Worm (Caenorhabditis elegans): ENCODE results near the gene F42C5.5.
A peak's percentile ranks its signal among the peaks of the same experiment; 100 is the strongest.

Gene F42C5.5

DNA sequence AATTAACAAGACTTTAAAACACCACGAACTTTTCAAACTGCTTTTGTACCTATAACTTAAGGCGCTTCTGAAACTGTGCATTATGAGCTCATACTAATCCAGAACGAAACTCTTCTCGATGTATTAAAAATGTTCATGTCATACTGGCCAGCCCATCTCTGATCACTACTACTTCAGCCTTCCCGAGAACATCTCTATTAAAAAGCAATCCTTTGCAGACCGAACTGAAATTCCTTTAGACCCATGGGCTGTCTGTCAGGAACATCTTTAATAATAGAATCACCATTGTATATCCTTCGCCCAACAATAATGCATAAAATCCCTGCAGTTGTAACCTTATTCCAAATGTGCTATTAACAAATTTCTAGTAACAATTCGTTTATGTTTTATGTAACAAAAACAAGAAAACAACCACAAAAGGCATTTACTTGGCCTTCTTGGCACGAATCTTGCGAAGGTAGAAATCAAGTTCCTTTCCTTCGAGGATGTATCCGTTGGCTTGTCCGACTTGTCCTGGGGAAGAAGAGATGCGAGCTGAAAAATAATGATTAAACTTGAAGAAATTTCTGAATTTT, 18.7 kb upstream of the F42C5.5 start (continued):
- TF ChIP-seq ama-1 (optimal IDR thresholded peaks at IDR 0.05) (no peak), ama-1 (GFP tag; optimal IDR thresholded peaks at IDR 0.05) (peak in 1 of 2 experiments; percentile 58), snpc-1.3 (tag; optimal IDR thresholded peaks at IDR 0.05; ENCODE audit: insufficient read depth) (no peak), lin-26 (GFP tag; IDR thresholded peaks at IDR 0.05) (peak; percentile 5; the same call in 1 of the 2 replicates), aptf-2 (GFP tag; conservative IDR thresholded peaks at IDR 0.05) (no peak)

DNA sequence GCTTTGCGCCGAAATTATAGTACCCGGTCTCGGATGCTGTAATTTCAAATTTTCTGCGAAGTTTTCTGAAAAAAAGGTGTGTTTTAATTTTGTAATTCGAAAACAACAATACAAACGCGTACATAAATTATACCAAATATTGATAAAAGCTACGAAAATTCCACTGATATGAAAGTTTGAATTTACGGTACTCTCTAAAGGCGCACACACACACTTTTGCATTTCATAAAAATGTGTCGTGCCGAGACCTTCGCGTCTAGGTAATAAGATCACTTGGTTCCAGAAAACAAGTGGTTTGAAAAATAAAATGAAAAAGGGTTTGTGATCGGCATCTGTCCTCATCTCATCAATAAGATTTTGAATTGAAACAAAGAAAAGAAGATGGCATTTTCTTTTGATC, 16.8 kb upstream of the F42C5.5 start:
- TF ChIP-seq atf-7 (tag; optimal IDR thresholded peaks at IDR 0.05): no peak

DNA sequence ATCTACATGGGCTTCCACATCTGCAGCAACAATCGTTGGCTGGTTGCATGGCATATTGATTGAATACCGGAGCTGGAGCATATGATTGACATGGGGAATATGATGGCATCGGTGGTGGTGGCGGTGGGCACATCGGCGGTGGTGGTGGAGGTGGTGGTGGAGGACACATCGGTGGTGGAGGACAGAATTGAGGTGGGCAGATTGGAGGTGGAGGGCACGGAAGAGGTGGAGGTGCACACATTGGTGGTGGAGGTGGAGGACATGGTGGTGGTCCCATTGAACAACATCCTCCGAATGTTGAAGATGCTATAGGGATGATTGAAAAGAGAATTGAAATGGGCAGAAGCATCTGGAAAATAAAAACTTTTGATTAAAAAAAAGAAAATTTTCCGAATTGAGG, 16.4 kb upstream of the F42C5.5 start, which contains the start of gene grl-4:
TSS of gene grl-4 (minus strand) at position 351 of the 400 bp plus-strand sequence.
- TF ChIP-seq ztf-28 (GFP tag; IDR thresholded peaks at IDR 0.05) (0 out of 2 replicates have a peak, but pooled peaks have one; percentile 12), zfh-2 (GFP tag; conservative IDR thresholded peaks at IDR 0.05) (no peak), egrh-3 (GFP tag; IDR thresholded peaks at IDR 0.05) (peak; percentile 53; the same call in 1 of the 2 replicates)

DNA sequence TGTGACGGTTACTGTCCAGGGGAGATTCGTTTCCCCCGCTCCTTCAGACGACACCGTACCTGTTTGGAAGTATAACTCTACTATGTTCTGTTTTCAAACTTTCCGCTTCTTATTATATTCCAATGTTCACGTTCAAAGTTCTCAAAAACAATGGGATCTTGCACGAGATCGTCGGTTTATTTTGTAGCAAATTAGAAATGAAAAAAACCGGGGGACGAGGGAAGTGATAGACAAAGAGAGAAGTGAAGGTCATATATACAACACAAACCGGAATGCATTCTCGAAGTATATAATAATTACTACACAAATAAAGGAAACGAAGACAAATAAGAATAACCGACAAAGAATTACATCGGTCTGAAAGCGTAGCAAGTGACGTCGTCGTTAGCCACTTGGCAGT, 15.7 kb upstream of the F42C5.5 start:
- TF ChIP-seq madf-10 (tag; optimal IDR thresholded peaks at IDR 0.05) (no peak), cebp-1 (GFP tag; IDR thresholded peaks at IDR 0.05) (no peak), cebp-1 (tag; optimal IDR thresholded peaks at IDR 0.05) (no peak), Y67H2A.10 (GFP tag; conservative IDR thresholded peaks at IDR 0.05) (no peak), pbrm-1 (GFP tag; IDR thresholded peaks at IDR 0.05) (no peak), let-607 (tag; optimal IDR thresholded peaks at IDR 0.05) (no peak), C06A6.2 (GFP tag; conservative IDR thresholded peaks at IDR 0.05) (no peak), athp-1 (tag; optimal IDR thresholded peaks at IDR 0.05) (no peak), nhr-179 (tag; optimal IDR thresholded peaks at IDR 0.05) (no peak), ceh-40 (GFP tag; IDR thresholded peaks at IDR 0.05) (no peak), B0336.3 (GFP tag; IDR thresholded peaks at IDR 0.05) (no peak), ztf-3 (GFP tag; optimal IDR thresholded peaks at IDR 0.05) (no peak), nhr-120 (GFP tag; IDR thresholded peaks at IDR 0.05) (no peak), lsl-1 (GFP tag; optimal IDR thresholded peaks at IDR 0.05) (no peak), B0261.1 (tag; optimal IDR thresholded peaks at IDR 0.05) (no peak), dpl-1 (GFP tag; optimal IDR thresholded peaks at IDR 0.05) (no peak), hmg-1.2 (GFP tag; IDR thresholded peaks at IDR 0.05) (no peak), mxl-1 (tag; optimal IDR thresholded peaks at IDR 0.05) (no peak), efl-1 (GFP tag; optimal IDR thresholded peaks at IDR 0.05) (no peak), F39B2.1 (GFP tag; IDR thresholded peaks at IDR 0.05) (no peak)

DNA sequence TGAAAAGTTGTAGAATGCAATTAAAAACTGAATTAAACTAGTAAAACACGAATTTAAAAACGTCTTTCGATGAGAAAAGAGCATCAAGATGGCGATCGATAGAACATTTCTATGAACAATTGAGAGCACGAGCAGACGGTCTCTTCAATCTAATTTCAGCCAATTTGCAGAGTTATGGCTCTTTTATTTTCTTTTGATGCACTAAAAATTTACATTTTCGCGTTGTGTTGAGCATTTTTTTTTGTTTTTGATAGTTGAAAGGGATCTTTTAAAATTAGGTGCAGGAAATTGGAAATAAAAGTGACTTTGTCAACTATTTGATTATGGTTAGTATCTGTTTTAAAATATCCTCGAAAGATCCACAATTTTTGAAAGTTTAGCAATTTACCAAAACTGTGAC, 15.0 kb upstream of the F42C5.5 start, which contains the start of gene F42C5.6:
TSS of gene F42C5.6 (minus strand) at position 101 of the 400 bp plus-strand sequence.
- TF ChIP-seq B0035.1 (tag; optimal IDR thresholded peaks at IDR 0.05) (no peak), F39B2.1 (GFP tag; IDR thresholded peaks at IDR 0.05) (no peak), B0261.1 (tag; optimal IDR thresholded peaks at IDR 0.05) (no peak), B0336.3 (GFP tag; IDR thresholded peaks at IDR 0.05) (no peak), nfyb-1 (GFP tag; IDR thresholded peaks at IDR 0.05) (no peak), F10E7.11 (tag; optimal IDR thresholded peaks at IDR 0.05) (no peak), madf-6 (GFP tag; IDR thresholded peaks at IDR 0.05) (no peak), nhr-120 (GFP tag; IDR thresholded peaks at IDR 0.05) (no peak), lir-1 (GFP tag; conservative IDR thresholded peaks at IDR 0.05) (no peak), let-526 (GFP tag; IDR thresholded peaks at IDR 0.05) (no peak), T07F8.4 (tag; optimal IDR thresholded peaks at IDR 0.05) (no peak), him-1 (tag; optimal IDR thresholded peaks at IDR 0.05) (no peak), lsy-27 (tag; optimal IDR thresholded peaks at IDR 0.05; ENCODE audit: borderline replicate concordance, insufficient read depth) (no peak), ztf-28 (GFP tag; IDR thresholded peaks at IDR 0.05) (no peak), F22D6.2 (tag; optimal IDR thresholded peaks at IDR 0.05) (no peak), ztf-6 (GFP tag; IDR thresholded peaks at IDR 0.05) (no peak), fkh-3 (tag; optimal IDR thresholded peaks at IDR 0.05) (no peak)

All from whole organism, young adult.